Worm (Caenorhabditis elegans) whole organism, late embryonic: ENCODE data around the gene Y47D7A.6.

Experiments
- Y22D7AL.16 ChIP-seq: sonication (generic microtip); optimal IDR thresholded peaks from 2 replicates; lab custom pipeline; 2016; ENCODE audit warnings: missing genetic modification characterization, missing compliant biosample characterization
- ahr-1 ChIP-seq: sonication (generic microtip); optimal IDR thresholded peaks from 2 replicates; lab custom pipeline; 2016; ENCODE audit warnings: missing genetic modification characterization, missing compliant biosample characterization
- fkh-10 ChIP-seq: fragments of 150-350 bp; optimal IDR thresholded peaks from 2 replicates; lab custom pipeline; 2014; ENCODE audit warnings: missing biosample characterization, missing genetic modification reagents, missing genetic modification characterization
- hlh-30 ChIP-seq: sonication (generic microtip); optimal IDR thresholded peaks from 2 replicates; lab custom pipeline; 2017; ENCODE audit warnings: antibody characterized with exemption, missing genetic modification characterization, missing compliant biosample characterization; ENCODE audit not compliant: insufficient read depth
- ref-2 ChIP-seq: sonication (generic microtip); optimal IDR thresholded peaks from 2 replicates; lab custom pipeline; 2016; ENCODE audit warnings: missing genetic modification characterization, missing compliant biosample characterization
- rnt-1 ChIP-seq: sonication (generic microtip); optimal IDR thresholded peaks from 2 replicates; lab custom pipeline; 2016; ENCODE audit warnings: missing genetic modification characterization, missing compliant biosample characterization
- sdc-2 ChIP-seq: sonication (generic microtip); optimal IDR thresholded peaks from 2 replicates; lab custom pipeline; 2016; ENCODE audit warnings: missing genotype, missing genetic modification characterization, missing compliant biosample characterization

ce11 chrV:4428202-4428601, 10.2 kb upstream of the Y47D7A.6 start, which contains the start of gene Y47D7A.11:
- no peak for TF ChIP-seq Y22D7AL.16 (tag; lab: Kevin White, UChicago)
- TF ChIP-seq hlh-30 (tag; lab: Kevin White, UChicago) = no peak
- no peak for TF ChIP-seq sdc-2 (tag; lab: Kevin White, UChicago)
- no peak for TF ChIP-seq ref-2 (tag; lab: Kevin White, UChicago)
- TF ChIP-seq ahr-1 (tag; lab: Kevin White, UChicago) = no peak
- no peak for TF ChIP-seq fkh-10 (GFP tag; lab: Kevin White, UChicago)
- TF ChIP-seq rnt-1 = no peak
